Worm (Caenorhabditis elegans) whole organism, L1 larva: ENCODE measurements around the gene slc-36.5.

Source experiments
- C04F5.9 ChIP-seq: sonication (generic microtip); optimal IDR thresholded peaks from 2 replicates; lab custom pipeline; 2016; ENCODE audit warnings: missing genetic modification characterization, missing compliant biosample characterization
- C34B4.2 ChIP-seq: sonication (generic microtip); optimal IDR thresholded peaks from 2 replicates; lab custom pipeline; 2017; ENCODE audit warnings: mild to moderate bottlenecking, missing genetic modification characterization, missing compliant biosample characterization
- Y116A8C.19 ChIP-seq: sonication (generic microtip); optimal IDR thresholded peaks from 2 replicates; lab custom pipeline; 2016; ENCODE audit warnings: missing compliant biosample characterization, missing genetic modification characterization, borderline replicate concordance
- alr-1 ChIP-seq: fragments of 200-800 bp; sonication (Bioruptor generic); optimal IDR thresholded peaks from 2 replicates; lab custom pipeline; 2018; ENCODE audit warnings: borderline replicate concordance, mild to moderate bottlenecking, missing genetic modification characterization, missing compliant biosample characterization
- aly-2 ChIP-seq: fragments of 150-350 bp; optimal IDR thresholded peaks from 2 replicates; lab custom pipeline; 2014; ENCODE audit warnings: missing biosample characterization, missing genetic modification characterization
- ama-1 ChIP-seq: fragments of 150-350 bp; optimal IDR thresholded peaks from 2 replicates; lab custom pipeline; 2014
- ceh-63 ChIP-seq: fragments of 200-800 bp; sonication (Bioruptor generic); optimal IDR thresholded peaks from 2 replicates; lab custom pipeline; 2018; ENCODE audit warnings: mild to moderate bottlenecking, missing genetic modification characterization, missing compliant biosample characterization
- ceh-82 ChIP-seq, 3 experiments: fragments of 150-350 bp in 1 of 3; sonication (generic microtip) in 2 of 3; optimal IDR thresholded peaks; 2 replicates each; lab custom pipeline; 2014 to 2017; ENCODE audit warnings: missing biosample characterization in 3 of 3, missing genetic modification characterization in 3 of 3
- ceh-90 ChIP-seq: sonication (generic microtip); optimal IDR thresholded peaks from 2 replicates; lab custom pipeline; 2016; ENCODE audit warnings: missing genetic modification characterization, missing compliant biosample characterization
- ces-1 ChIP-seq: fragments of 150-350 bp; optimal IDR thresholded peaks from 2 replicates; lab custom pipeline; 2014; ENCODE audit warnings: missing biosample characterization, missing genetic modification reagents, missing genetic modification characterization
- dpl-1 ChIP-seq, 3 experiments: fragments of 150-350 bp in 2 of 3; sonication (generic microtip) in 1 of 3; optimal IDR thresholded peaks; 2 replicates each; lab custom pipeline; 2014 to 2017; ENCODE audit warnings: missing biosample characterization in 3 of 3, missing genetic modification characterization in 3 of 3, missing genetic modification reagents in 3 of 3
- dsc-1 ChIP-seq: sonication (generic microtip); optimal IDR thresholded peaks from 2 replicates; lab custom pipeline; 2016; ENCODE audit warnings: mild to moderate bottlenecking, missing genetic modification characterization, missing compliant biosample characterization
- efl-1 ChIP-seq, 4 experiments: fragments of 150-350 bp; optimal IDR thresholded peaks in 3 of 4; peaks in 1 of 4; 1 replicate in 1 of 4; 2 replicates in 3 of 4; lab custom pipeline; 2014; ENCODE audit warnings: missing biosample characterization in 2 of 4, missing genetic modification characterization in 2 of 4, missing genetic modification reagents in 2 of 4
- egl-13 ChIP-seq: sonication (generic microtip); optimal IDR thresholded peaks from 2 replicates; lab custom pipeline; 2016; ENCODE audit warnings: missing genotype, missing genetic modification reagents, missing genetic modification characterization, missing compliant biosample characterization
- egl-27 ChIP-seq, 2 experiments: fragments of 150-350 bp in 1 of 2; sonication (generic microtip); optimal IDR thresholded peaks; 3 replicates each; lab custom pipeline; 2017 to 2018; ENCODE audit warnings: missing biosample characterization in 2 of 2, missing genetic modification characterization in 2 of 2, missing genetic modification reagents in 2 of 2
- elt-3 ChIP-seq, 6 experiments: fragments of 150-350 bp in 1 of 6; sonication (generic microtip); optimal IDR thresholded peaks; 2 replicates each; lab custom pipeline; 2017 to 2018; ENCODE audit warnings: missing biosample characterization in 6 of 6, missing genetic modification characterization in 6 of 6, inconsistent platforms in 1 of 6
- fkh-8 ChIP-seq: sonication (generic microtip); optimal IDR thresholded peaks from 2 replicates; lab custom pipeline; 2016; ENCODE audit warnings: mild to moderate bottlenecking, missing genetic modification characterization, missing compliant biosample characterization
- grh-1 ChIP-seq: fragments of 200-800 bp; sonication (Bioruptor generic); IDR thresholded peaks from 2 replicates; pipeline ENCODE4 v1.3.6; 2022; ENCODE audit warnings: missing genetic modification reagents, missing genetic modification characterization, missing compliant biosample characterization
- hlh-17 ChIP-seq: fragments of 200-800 bp; sonication (Bioruptor generic); optimal IDR thresholded peaks from 2 replicates; lab custom pipeline; 2018; ENCODE audit warnings: missing genetic modification characterization, mild to moderate bottlenecking, missing compliant biosample characterization, moderate library complexity, borderline replicate concordance
- hlh-4 ChIP-seq: sonication (generic microtip); optimal IDR thresholded peaks from 2 replicates; lab custom pipeline; 2016; ENCODE audit warnings: mild to moderate bottlenecking, missing genetic modification characterization, missing compliant biosample characterization
- jun-1 ChIP-seq: fragments of 150-350 bp; optimal IDR thresholded peaks from 2 replicates; lab custom pipeline; 2014; ENCODE audit warnings: missing biosample characterization, missing genetic modification reagents, missing genetic modification characterization
- lin-13 ChIP-seq: fragments of 150-350 bp; optimal IDR thresholded peaks from 2 replicates; lab custom pipeline; 2014; ENCODE audit warnings: missing biosample characterization, missing genetic modification reagents, missing genetic modification characterization
- lsy-2 ChIP-seq, 2 experiments: fragments of 150-350 bp; optimal IDR thresholded peaks; 2 replicates each; lab custom pipeline; 2014; ENCODE audit warnings: missing biosample characterization in 2 of 2, missing genetic modification characterization in 2 of 2
- mdl-1 ChIP-seq, 2 experiments: fragments of 150-350 bp; optimal IDR thresholded peaks; 2 replicates each; lab custom pipeline; 2014 to 2017; ENCODE audit warnings: missing biosample characterization in 2 of 2, missing genetic modification characterization in 2 of 2, inconsistent platforms in 1 of 2
- mef-2 ChIP-seq: fragments of 150-350 bp; optimal IDR thresholded peaks from 2 replicates; lab custom pipeline; 2014; ENCODE audit warnings: missing biosample characterization, missing genetic modification characterization
- nhr-11 ChIP-seq: fragments of 150-350 bp; optimal IDR thresholded peaks from 2 replicates; lab custom pipeline; 2014; ENCODE audit warnings: missing biosample characterization, missing genetic modification characterization
- nhr-12 ChIP-seq: sonication (generic microtip); optimal IDR thresholded peaks from 2 replicates; lab custom pipeline; 2017; ENCODE audit warnings: missing biosample characterization, missing genetic modification characterization
- nhr-19 ChIP-seq: fragments of 200-800 bp; sonication (Bioruptor generic); conservative IDR thresholded peaks from 2 replicates; pipeline ENCODE4 v1.3.6; 2022; ENCODE audit warnings: missing genetic modification characterization, missing compliant biosample characterization
- nhr-20 ChIP-seq: sonication (generic microtip); optimal IDR thresholded peaks from 2 replicates; lab custom pipeline; 2016; ENCODE audit warnings: mild to moderate bottlenecking, missing genetic modification characterization, missing compliant biosample characterization
- nhr-28 ChIP-seq: fragments of 150-350 bp; optimal IDR thresholded peaks from 2 replicates; lab custom pipeline; 2014; ENCODE audit warnings: missing biosample characterization, missing genetic modification characterization
- nhr-47 ChIP-seq: sonication (generic microtip); optimal IDR thresholded peaks from 2 replicates; lab custom pipeline; 2016; ENCODE audit warnings: mild to moderate bottlenecking, missing genetic modification characterization, moderate library complexity, missing compliant biosample characterization
- nhr-76 ChIP-seq: sonication (generic microtip); optimal IDR thresholded peaks from 2 replicates; lab custom pipeline; 2017; ENCODE audit warnings: missing biosample characterization, missing genetic modification characterization
- nhr-77 ChIP-seq: fragments of 150-350 bp; optimal IDR thresholded peaks from 2 replicates; lab custom pipeline; 2014; ENCODE audit warnings: missing biosample characterization, missing genetic modification characterization
- nhr-84 ChIP-seq: sonication (generic microtip); optimal IDR thresholded peaks from 2 replicates; lab custom pipeline; 2017; ENCODE audit warnings: missing biosample characterization, missing genetic modification characterization
- nhr-90 ChIP-seq: sonication (generic microtip); optimal IDR thresholded peaks from 2 replicates; lab custom pipeline; 2016; ENCODE audit warnings: mild to moderate bottlenecking, missing genetic modification characterization, missing compliant biosample characterization; ENCODE audit not compliant: poor library complexity
- pag-3 ChIP-seq: sonication (generic microtip); optimal IDR thresholded peaks from 2 replicates; lab custom pipeline; 2017; ENCODE audit warnings: missing genetic modification characterization, mild to moderate bottlenecking, missing compliant biosample characterization, antibody characterized with exemption, borderline replicate concordance; ENCODE audit not compliant: insufficient read depth
- pqm-1 ChIP-seq: sonication (generic microtip); optimal IDR thresholded peaks from 3 replicates; lab custom pipeline; 2017; ENCODE audit warnings: missing biosample characterization, missing genetic modification characterization
- rnt-1 ChIP-seq: sonication (generic microtip); optimal IDR thresholded peaks from 2 replicates; lab custom pipeline; 2016; ENCODE audit warnings: mild to moderate bottlenecking, missing genetic modification characterization, moderate library complexity, missing compliant biosample characterization
- skn-1 ChIP-seq: fragments of 150-350 bp; optimal IDR thresholded peaks from 2 replicates; lab custom pipeline; 2014; ENCODE audit warnings: missing biosample characterization, missing genetic modification characterization
- snpc-4 ChIP-seq: fragments of 150-350 bp; optimal IDR thresholded peaks from 2 replicates; lab custom pipeline; 2014; ENCODE audit warnings: missing biosample characterization, missing genetic modification characterization
- sox-4 ChIP-seq: sonication (generic microtip); optimal IDR thresholded peaks from 2 replicates; lab custom pipeline; 2016; ENCODE audit warnings: missing genetic modification characterization, missing compliant biosample characterization
- sptf-1 ChIP-seq: fragments of 150-350 bp; optimal IDR thresholded peaks from 2 replicates; lab custom pipeline; 2014; ENCODE audit warnings: missing biosample characterization, missing genetic modification characterization
- sup-37 ChIP-seq: fragments of 200-800 bp; sonication (Bioruptor generic); optimal IDR thresholded peaks from 2 replicates; lab custom pipeline; 2018; ENCODE audit warnings: mild to moderate bottlenecking, missing genetic modification characterization, missing compliant biosample characterization
- tbx-2 ChIP-seq: sonication (generic microtip); optimal IDR thresholded peaks from 2 replicates; lab custom pipeline; 2016; ENCODE audit warnings: missing genetic modification characterization, missing compliant biosample characterization
- tlp-1 ChIP-seq: fragments of 150-350 bp; optimal IDR thresholded peaks from 2 replicates; lab custom pipeline; 2014; ENCODE audit warnings: missing biosample characterization, missing genetic modification characterization
- unc-30 ChIP-seq: sonication (generic microtip); optimal IDR thresholded peaks from 2 replicates; lab custom pipeline; 2017; ENCODE audit warnings: missing biosample characterization, missing genetic modification characterization
- unc-62 ChIP-seq: fragments of 150-350 bp; optimal IDR thresholded peaks from 2 replicates; lab custom pipeline; 2014; ENCODE audit warnings: missing biosample characterization, missing genetic modification reagents, missing genetic modification characterization
- unc-86 ChIP-seq: sonication (generic microtip); optimal IDR thresholded peaks from 2 replicates; lab custom pipeline; 2016; ENCODE audit warnings: missing genetic modification characterization, missing compliant biosample characterization
- vab-15 ChIP-seq: sonication (generic microtip); optimal IDR thresholded peaks from 2 replicates; lab custom pipeline; 2017; ENCODE audit warnings: missing genotype, mild to moderate bottlenecking, missing genetic modification characterization, missing compliant biosample characterization
- xbp-1 ChIP-seq: sonication (generic microtip); optimal IDR thresholded peaks from 2 replicates; lab custom pipeline; 2016; ENCODE audit warnings: missing genetic modification characterization, missing compliant biosample characterization
- ztf-11 ChIP-seq, 2 experiments: sonication (generic microtip); optimal IDR thresholded peaks; 2 replicates each; lab custom pipeline; 2016 to 2017; ENCODE audit warnings: missing genetic modification characterization in 2 of 2, missing biosample characterization in 1 of 2, missing compliant biosample characterization in 1 of 2

The slc-36.5 gene

ce11 chrII:6898017-6898779 is 21.3 kb upstream of the slc-36.5 start, which contains the start of gene hrpl-1 (continued):
- TF ChIP-seq nhr-77 (tag; lab: Kevin White, UChicago) (no peak), Y116A8C.19 (tag; lab: Kevin White, UChicago) (no peak), tlp-1 (tag; lab: Kevin White, UChicago) (no peak), ama-1 (lab: Kevin White, UChicago) (no peak), nhr-20 (tag; lab: Kevin White, UChicago) (peak; percentile 34), dpl-1 (GFP tag; optimal IDR thresholded peaks at IDR 0.05; lab: Kevin White, UChicago) (peak in 2 of 3 experiments; percentile 30 to 54), nhr-19 (peak; percentile 30; the same call in 1 of the 2 replicates), grh-1 (GFP tag; lab: Robert Waterston, UW) (no peak), nhr-84 (tag; lab: Kevin White, UChicago) (no peak), nhr-47 (tag; lab: Kevin White, UChicago) (peak; percentile 48), C04F5.9 (tag; lab: Kevin White, UChicago) (no peak), nhr-12 (tag; lab: Kevin White, UChicago) (no peak), vab-15 (tag; lab: Kevin White, UChicago) (no peak), nhr-90 (tag; lab: Kevin White, UChicago) (peak; percentile 54), egl-27 (tag; optimal IDR thresholded peaks at IDR 0.05; lab: Kevin White, UChicago) (no peak), pag-3 (tag; lab: Kevin White, UChicago) (no peak), pqm-1 (tag; lab: Kevin White, UChicago) (no peak), alr-1 (tag; lab: Kevin White, UChicago) (no peak), nhr-11 (no peak), snpc-4 (tag; lab: Kevin White, UChicago) (no peak), fkh-8 (tag; lab: Kevin White, UChicago) (no peak), unc-86 (tag; lab: Kevin White, UChicago) (no peak), C34B4.2 (tag; lab: Kevin White, UChicago) (no peak), xbp-1 (tag; lab: Kevin White, UChicago) (peak; percentile 28), sup-37 (GFP tag; lab: Kevin White, UChicago) (no peak), unc-30 (tag; lab: Kevin White, UChicago) (no peak), jun-1 (tag; lab: Kevin White, UChicago) (no peak), ceh-90 (tag; lab: Kevin White, UChicago) (no peak), egl-13 (tag; lab: Kevin White, UChicago) (no peak), nhr-28 (tag; lab: Kevin White, UChicago) (no peak), hlh-17 (no peak), rnt-1 (peak; percentile 47), efl-1 (optimal IDR thresholded peaks at IDR 0.05; lab: Kevin White, UChicago) (peak in 1 of 2 experiments; percentile 39), efl-1 (GFP tag; optimal IDR thresholded peaks at IDR 0.05 in 1 of 2; lab: Kevin White, UChicago) (peak; percentile 56 to 67), hlh-4 (tag; lab: Kevin White, UChicago) (no peak), sox-4 (tag; lab: Kevin White, UChicago) (peak; percentile 35), mdl-1 (tag; optimal IDR thresholded peaks at IDR 0.05; lab: Kevin White, UChicago) (peak in 1 of 2 experiments; percentile 26), ztf-11 (tag; optimal IDR thresholded peaks at IDR 0.05; lab: Kevin White, UChicago) (no peak), tbx-2 (tag; lab: Kevin White, UChicago) (no peak), aly-2 (tag; lab: Kevin White, UChicago) (no peak), mef-2 (tag; lab: Kevin White, UChicago) (no peak), nhr-76 (tag; lab: Kevin White, UChicago) (no peak), lin-13 (GFP tag; lab: Kevin White, UChicago) (no peak), dsc-1 (tag; lab: Kevin White, UChicago) (peak; percentile 48), skn-1 (tag; lab: Kevin White, UChicago) (no peak), sptf-1 (tag; lab: Kevin White, UChicago) (no peak), lsy-2 (tag; optimal IDR thresholded peaks at IDR 0.05; lab: Kevin White, UChicago) (peak in 1 of 2 experiments; percentile 47), ces-1 (GFP tag; lab: Kevin White, UChicago) (no peak), elt-3 (tag; optimal IDR thresholded peaks at IDR 0.05; lab: Kevin White, UChicago) (no peak), ceh-63 (no peak), unc-62 (GFP tag; lab: Kevin White, UChicago) (no peak), ceh-82 (tag; optimal IDR thresholded peaks at IDR 0.05; lab: Kevin White, UChicago) (no peak)
